Worm (Caenorhabditis elegans) whole organism, L4 larva: ENCODE measurements around the gene W03H9.2.

ENCODE experiments used
- Y5F2A.4 ChIP-seq: fragments of 200-800 bp; sonication (Bioruptor generic); optimal IDR thresholded peaks from 2 replicates; lab custom pipeline; 2018; ENCODE audit warnings: mild to moderate bottlenecking, missing genetic modification characterization, missing compliant biosample characterization
- snpc-4 ChIP-seq: fragments of 150-350 bp; optimal IDR thresholded peaks from 2 replicates; lab custom pipeline; 2014; ENCODE audit warnings: missing biosample characterization, missing genetic modification characterization

ce11 chrII:14152274-14152673 lies 8.6 kb upstream of the W03H9.2 start:
- no peak for TF ChIP-seq snpc-4 (tag; lab: Kevin White, UChicago)
- TF ChIP-seq Y5F2A.4, result no peak
